Worm (Caenorhabditis elegans) whole organism, L3 larva: ENCODE measurements around the gene clec-72.

Experiments
- daf-12 ChIP-seq: fragments of 150-350 bp; optimal IDR thresholded peaks from 2 replicates; lab custom pipeline; 2014; ENCODE audit warnings: missing biosample characterization, missing genetic modification reagents, missing genetic modification characterization
- elt-1 ChIP-seq: fragments of 150-350 bp; optimal IDR thresholded peaks from 2 replicates; lab custom pipeline; 2014; ENCODE audit warnings: missing biosample characterization, missing genetic modification characterization
- fos-1 ChIP-seq: fragments of 150-350 bp; optimal IDR thresholded peaks from 2 replicates; lab custom pipeline; 2014; ENCODE audit warnings: missing biosample characterization, missing genetic modification characterization
- lin-39 ChIP-seq: fragments of 150-350 bp; optimal IDR thresholded peaks from 2 replicates; lab custom pipeline; 2018; ENCODE audit warnings: missing biosample characterization, missing genetic modification reagents, missing genetic modification characterization
- unc-62 ChIP-seq: fragments of 150-350 bp; sonication (generic microtip); optimal IDR thresholded peaks from 4 replicates; lab custom pipeline; 2014; ENCODE audit warnings: missing biosample characterization, missing genetic modification reagents, missing genetic modification characterization

DNA sequence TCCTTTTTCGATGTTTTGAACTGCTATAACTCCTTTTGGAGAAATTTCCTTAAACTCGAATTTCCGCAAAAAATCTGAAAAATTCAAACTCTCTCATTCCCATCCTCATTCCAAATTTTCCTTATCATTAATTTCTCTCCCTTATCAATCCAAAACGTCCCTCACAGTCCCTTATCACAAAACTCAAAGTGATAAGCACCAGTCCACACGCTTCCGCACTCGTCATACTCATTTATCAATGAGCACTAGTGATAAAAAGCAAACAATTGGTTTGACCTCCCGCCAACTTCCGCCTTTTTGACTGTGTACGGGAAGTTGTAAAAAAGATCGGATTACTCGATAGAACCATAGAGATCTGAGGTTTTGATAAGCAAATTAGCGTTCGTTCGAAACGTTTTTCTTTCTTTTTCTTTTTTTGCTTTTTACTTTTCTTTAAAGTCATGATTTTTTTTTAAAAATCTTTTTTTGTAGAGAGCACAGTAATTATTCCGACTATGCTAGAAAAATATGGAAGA, 44.1 kb downstream of the clec-72 start, which contains the start of gene clec-78:
- TF ChIP-seq daf-12 (tag; lab: Kevin White, UChicago): no peak
- no peak for TF ChIP-seq elt-1 (tag; lab: Kevin White, UChicago)
- no peak for TF ChIP-seq unc-62 (GFP tag; lab: Kevin White, UChicago)
- no peak for TF ChIP-seq lin-39
- TF ChIP-seq fos-1 (tag; lab: Kevin White, UChicago): peak; percentile 60
